Worm (Caenorhabditis elegans): Measurements from ENCODE around the gene Y22D7AL.16.

The Y22D7AL.16 gene

DNA sequence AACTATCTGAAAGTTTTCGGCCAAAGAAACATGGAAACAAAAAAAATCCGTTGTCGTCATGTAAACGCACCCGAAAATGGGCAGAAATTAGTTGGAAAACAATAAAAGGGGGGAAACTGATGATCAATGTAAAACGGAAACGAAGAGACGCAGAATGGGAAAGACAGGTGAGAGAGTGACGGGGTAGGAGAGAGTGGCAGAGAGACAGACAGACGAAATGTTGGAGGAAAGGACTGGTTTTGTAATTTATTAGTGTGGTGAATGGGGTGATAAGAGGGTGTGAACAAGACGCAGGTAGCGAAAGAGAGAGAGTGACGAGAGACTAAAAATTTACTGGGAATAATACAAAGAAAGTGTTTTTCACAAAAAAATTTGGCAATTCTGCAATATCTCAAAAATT, 16.0 kb upstream of the Y22D7AL.16 start (continued):
- TF ChIP-seq lin-54 (GFP tag; optimal IDR thresholded peaks at IDR 0.05) (no peak), B0336.3 (GFP tag; IDR thresholded peaks at IDR 0.05) (peak; percentile 37; the same call in 1 of the 2 replicates), hsf-1 (GFP tag; IDR thresholded peaks at IDR 0.05) (no peak), K11D2.4 (GFP tag; IDR thresholded peaks at IDR 0.05) (0 out of 2 replicates have a peak, but pooled peaks have one; percentile 13), bed-2 (GFP tag; IDR thresholded peaks at IDR 0.05) (no peak), ceh-58 (GFP tag; IDR thresholded peaks at IDR 0.05) (no peak), ccch-3 (GFP tag; optimal IDR thresholded peaks at IDR 0.05) (no peak), dpff-1 (tag; optimal IDR thresholded peaks at IDR 0.05) (no peak)

DNA sequence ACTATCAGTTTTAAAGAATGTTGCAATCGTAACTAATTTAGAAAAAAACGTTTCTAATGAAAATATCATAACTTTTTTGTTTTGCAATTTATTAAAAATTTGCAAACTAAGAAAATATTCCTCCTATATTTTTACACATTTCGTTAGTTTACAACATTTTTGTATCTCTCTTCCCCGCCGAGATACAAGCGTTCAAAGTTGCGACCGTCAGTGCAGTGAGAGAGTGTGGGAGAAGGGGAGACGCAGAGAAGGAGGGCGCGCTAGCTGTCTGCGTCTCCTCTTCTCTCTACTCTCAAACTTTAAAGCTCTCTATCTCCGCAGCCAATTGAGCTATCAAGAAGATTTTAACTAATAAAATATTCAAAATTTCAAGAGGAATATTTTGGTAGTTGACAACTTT, 15.4 kb upstream of the Y22D7AL.16 start:
- TF ChIP-seq lin-35 (GFP tag; optimal IDR thresholded peaks at IDR 0.05) (no peak), hmg-1.2 (GFP tag; IDR thresholded peaks at IDR 0.05) (peak; percentile 77)

- no peak for TF ChIP-seq mxl-1 (tag; optimal IDR thresholded peaks at IDR 0.05)
- no peak for TF ChIP-seq lin-35 (GFP tag; optimal IDR thresholded peaks at IDR 0.05)
- no peak for TF ChIP-seq athp-1 (tag; optimal IDR thresholded peaks at IDR 0.05)
- TF ChIP-seq hlh-12 (tag; optimal IDR thresholded peaks at IDR 0.05), result no peak
- no peak for TF ChIP-seq atf-7 (tag; optimal IDR thresholded peaks at IDR 0.05)
- TF ChIP-seq nfya-1 (tag; optimal IDR thresholded peaks at IDR 0.05; ENCODE audit: borderline replicate concordance, insufficient read depth), result no peak
Measured at ce11 chrIII:1678671-1679070, 13.7 kb upstream of the Y22D7AL.16 start.

DNA sequence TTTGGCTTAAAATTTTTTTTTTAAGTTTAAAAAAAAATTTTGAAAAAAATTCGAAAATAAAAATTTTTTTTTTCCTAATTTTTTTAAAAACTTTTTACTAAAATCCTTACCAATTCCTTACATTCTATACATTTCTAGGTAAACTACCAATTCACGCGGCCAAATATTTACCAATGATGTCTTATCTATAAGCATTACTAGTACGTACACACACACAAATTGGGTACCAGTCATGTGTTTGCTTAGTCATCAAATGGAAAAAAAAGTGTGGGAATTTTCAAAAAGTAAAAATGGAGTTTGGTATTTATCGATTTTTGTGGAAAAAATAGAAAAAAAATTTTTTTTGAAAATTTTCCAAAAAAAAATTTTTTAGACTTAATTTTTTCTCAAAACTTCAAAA, 11.6 kb upstream of the Y22D7AL.16 start, which contains the start of gene Y22D7AR.6:
Gene Y22D7AR.6 (minus strand): TSS at position 134 of the 400 bp plus-strand sequence.
- TF ChIP-seq T26A5.8 (tag; optimal IDR thresholded peaks at IDR 0.05) (no peak), madf-3 (GFP tag; IDR thresholded peaks at IDR 0.05) (no peak), hlh-12 (tag; optimal IDR thresholded peaks at IDR 0.05) (no peak), B0035.1 (tag; optimal IDR thresholded peaks at IDR 0.05) (no peak), sea-2 (GFP tag; IDR thresholded peaks at IDR 0.05) (no peak), die-1 (tag; optimal IDR thresholded peaks at IDR 0.05) (no peak), egrh-3 (GFP tag; IDR thresholded peaks at IDR 0.05) (no peak), sptf-2 (GFP tag; optimal IDR thresholded peaks at IDR 0.05) (no peak), ztf-28 (GFP tag; IDR thresholded peaks at IDR 0.05) (no peak), F33H1.4 (GFP tag; IDR thresholded peaks at IDR 0.05) (no peak), ztf-25 (GFP tag; IDR thresholded peaks at IDR 0.05) (no peak), hrde-1 (tag; optimal IDR thresholded peaks at IDR 0.05; ENCODE audit: borderline replicate concordance) (no peak), Y67H2A.10 (GFP tag; conservative IDR thresholded peaks at IDR 0.05) (no peak)

DNA sequence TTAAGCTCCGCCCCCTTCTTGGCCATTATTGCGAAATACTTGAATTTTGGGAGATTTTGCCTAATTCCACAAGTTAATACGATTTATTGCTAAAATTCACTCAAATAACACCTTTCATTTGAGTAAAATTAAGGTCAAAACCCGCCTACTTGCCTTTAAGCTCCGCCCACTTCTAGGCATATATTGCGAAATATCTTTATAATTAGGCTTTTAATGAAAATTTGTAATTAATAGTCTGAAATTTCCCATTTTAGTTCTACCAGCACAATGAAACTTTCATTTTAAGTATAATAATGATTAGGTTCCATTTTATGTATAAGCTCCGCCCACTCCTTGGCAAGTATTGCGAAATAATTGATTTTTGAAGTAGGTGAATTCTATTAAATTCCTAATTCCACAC, 9.7 kb upstream of the Y22D7AL.16 start:
- TF ChIP-seq pha-4 (tag; optimal IDR thresholded peaks at IDR 0.05), result no peak
- no peak for TF ChIP-seq F22D6.2 (tag; optimal IDR thresholded peaks at IDR 0.05)
- no peak for TF ChIP-seq hsf-1 (GFP tag; IDR thresholded peaks at IDR 0.05)
- no peak; the same call in 1 of the 2 replicates for TF ChIP-seq cebp-1 (GFP tag; IDR thresholded peaks at IDR 0.05)
- peak; percentile 93 for TF ChIP-seq cebp-1 (tag; optimal IDR thresholded peaks at IDR 0.05)

- TF ChIP-seq ZK185.1 (tag; optimal IDR thresholded peaks at IDR 0.05; ENCODE audit: poor library complexity, severe bottlenecking) (no peak), F57A8.1 (GFP tag; optimal IDR thresholded peaks at IDR 0.05) (no peak), mel-28 (tag; optimal IDR thresholded peaks at IDR 0.05; ENCODE audit: borderline replicate concordance) (no peak), nhr-90 (tag; optimal IDR thresholded peaks at IDR 0.05) (no peak), cebp-1 (GFP tag; IDR thresholded peaks at IDR 0.05) (peak; percentile 34; the same call in 1 of the 2 replicates), cebp-1 (tag; optimal IDR thresholded peaks at IDR 0.05) (peak; percentile 91), sptf-2 (GFP tag; optimal IDR thresholded peaks at IDR 0.05) (no peak), ztf-18 (tag; optimal IDR thresholded peaks at IDR 0.05) (no peak)
Measured at ce11 chrIII:1673320-1673719, 8.3 kb upstream of the Y22D7AL.16 start.
